Worm (Caenorhabditis elegans) whole organism, mixed stage, embryonic: ENCODE measurements around the gene ndus-8.

ENCODE experiments used
- M03D4.4 ChIP-seq: sonication (generic microtip); optimal IDR thresholded peaks from 2 replicates; lab custom pipeline; 2017; ENCODE audit warnings: mild to moderate bottlenecking, missing genetic modification characterization, missing compliant biosample characterization
- bed-3 ChIP-seq: fragments of 200-800 bp; sonication (Bioruptor generic); optimal IDR thresholded peaks from 3 replicates; lab custom pipeline; 2018; ENCODE audit warnings: mild to moderate bottlenecking, missing genetic modification characterization, moderate library complexity, missing compliant biosample characterization
- blmp-1 ChIP-seq: fragments of 150-350 bp; optimal IDR thresholded peaks from 2 replicates; lab custom pipeline; 2014; ENCODE audit warnings: missing biosample characterization, missing genetic modification characterization
- ceh-39 ChIP-seq: fragments of 150-350 bp; optimal IDR thresholded peaks from 2 replicates; lab custom pipeline; 2014; ENCODE audit warnings: missing biosample characterization, missing genetic modification characterization
- ceh-43 ChIP-seq: fragments of 200-800 bp; sonication (Bioruptor generic); optimal IDR thresholded peaks from 2 replicates; lab custom pipeline; 2018; ENCODE audit warnings: mild to moderate bottlenecking, missing genetic modification characterization, moderate library complexity, missing compliant biosample characterization
- ceh-83 ChIP-seq: fragments of 200-800 bp; sonication (Bioruptor generic); optimal IDR thresholded peaks from 2 replicates; lab custom pipeline; 2018; ENCODE audit warnings: mild to moderate bottlenecking, missing genetic modification characterization, missing compliant biosample characterization
- ces-1 ChIP-seq: fragments of 150-350 bp; optimal IDR thresholded peaks from 2 replicates; lab custom pipeline; 2014; ENCODE audit warnings: missing biosample characterization, missing genetic modification reagents, missing genetic modification characterization
- cnd-1 ChIP-seq: fragments of 200-800 bp; sonication (Bioruptor generic); optimal IDR thresholded peaks from 2 replicates; lab custom pipeline; 2018; ENCODE audit warnings: mild to moderate bottlenecking, missing genetic modification characterization, missing compliant biosample characterization
- drap-1 ChIP-seq: fragments of 200-800 bp; sonication (Bioruptor generic); optimal IDR thresholded peaks from 3 replicates; lab custom pipeline; 2018; ENCODE audit warnings: mild to moderate bottlenecking, missing genetic modification characterization, missing compliant biosample characterization
- elt-1 ChIP-seq: sonication (generic microtip); optimal IDR thresholded peaks from 2 replicates; lab custom pipeline; 2017; ENCODE audit warnings: missing genetic modification characterization, mild to moderate bottlenecking, missing compliant biosample characterization, antibody characterized with exemption, moderate library complexity, borderline replicate concordance; ENCODE audit not compliant: insufficient read depth
- elt-3 ChIP-seq: fragments of 150-350 bp; optimal IDR thresholded peaks from 2 replicates; lab custom pipeline; 2014; ENCODE audit warnings: missing biosample characterization, missing genetic modification characterization
- flh-1 ChIP-seq: fragments of 200-800 bp; sonication (Bioruptor generic); optimal IDR thresholded peaks from 2 replicates; lab custom pipeline; 2018; ENCODE audit warnings: mild to moderate bottlenecking, missing genetic modification characterization, moderate library complexity, missing compliant biosample characterization
- ham-2 ChIP-seq: fragments of 200-800 bp; sonication (Bioruptor generic); optimal IDR thresholded peaks from 2 replicates; lab custom pipeline; 2018; ENCODE audit warnings: mild to moderate bottlenecking, missing genetic modification characterization, missing compliant biosample characterization
- hlh-1 ChIP-seq: fragments of 150-350 bp; optimal IDR thresholded peaks from 2 replicates; lab custom pipeline; 2014; ENCODE audit warnings: missing biosample characterization, missing genetic modification reagents, missing genetic modification characterization
- lin-13 ChIP-seq: fragments of 150-350 bp; optimal IDR thresholded peaks from 2 replicates; lab custom pipeline; 2014; ENCODE audit warnings: missing biosample characterization, missing genetic modification characterization
- lin-32 ChIP-seq: fragments of 200-800 bp; sonication (Bioruptor generic); optimal IDR thresholded peaks from 2 replicates; lab custom pipeline; 2018; ENCODE audit warnings: mild to moderate bottlenecking, missing genetic modification characterization, missing compliant biosample characterization
- lsy-2 ChIP-seq: fragments of 150-350 bp; optimal IDR thresholded peaks from 2 replicates; lab custom pipeline; 2014; ENCODE audit warnings: missing biosample characterization, missing genetic modification characterization
- mab-5 ChIP-seq: fragments of 150-350 bp; optimal IDR thresholded peaks from 2 replicates; lab custom pipeline; 2014; ENCODE audit warnings: missing biosample characterization, missing genetic modification characterization
- mls-2 ChIP-seq: sonication (generic microtip); optimal IDR thresholded peaks from 2 replicates; lab custom pipeline; 2016; ENCODE audit warnings: mild to moderate bottlenecking, missing genetic modification characterization, moderate library complexity, missing compliant biosample characterization
- nhr-12 ChIP-seq: fragments of 150-350 bp; optimal IDR thresholded peaks from 2 replicates; lab custom pipeline; 2014; ENCODE audit warnings: missing biosample characterization, missing genetic modification characterization
- nhr-2 ChIP-seq: fragments of 150-350 bp; optimal IDR thresholded peaks from 2 replicates; lab custom pipeline; 2014; ENCODE audit warnings: missing biosample characterization, missing genetic modification characterization
- nhr-237 ChIP-seq: fragments of 150-350 bp; optimal IDR thresholded peaks from 2 replicates; lab custom pipeline; 2014; ENCODE audit warnings: missing biosample characterization, missing genetic modification characterization
- nhr-28 ChIP-seq: fragments of 150-350 bp; optimal IDR thresholded peaks from 2 replicates; lab custom pipeline; 2014; ENCODE audit warnings: missing biosample characterization, missing genetic modification characterization
- nhr-76 ChIP-seq: sonication (generic microtip); optimal IDR thresholded peaks from 2 replicates; lab custom pipeline; 2017; ENCODE audit warnings: missing biosample characterization, missing genetic modification characterization
- pha-4 ChIP-seq: fragments of 150-350 bp; optimal IDR thresholded peaks from 2 replicates; lab custom pipeline; 2018; ENCODE audit warnings: missing biosample characterization, missing genetic modification reagents, missing genetic modification characterization
- sem-2 ChIP-seq: fragments of 200-800 bp; sonication (Bioruptor generic); optimal IDR thresholded peaks from 2 replicates; lab custom pipeline; 2018; ENCODE audit warnings: mild to moderate bottlenecking, missing genetic modification characterization, missing compliant biosample characterization
- sptf-1 ChIP-seq: sonication (generic microtip); optimal IDR thresholded peaks from 2 replicates; lab custom pipeline; 2017; ENCODE audit warnings: mild to moderate bottlenecking, missing genetic modification characterization, moderate library complexity, missing compliant biosample characterization
- tbx-8 ChIP-seq: fragments of 200-800 bp; sonication (Bioruptor generic); optimal IDR thresholded peaks from 2 replicates; lab custom pipeline; 2018; ENCODE audit warnings: mild to moderate bottlenecking, missing genetic modification characterization, moderate library complexity, missing compliant biosample characterization
- unc-39 ChIP-seq: fragments of 150-350 bp; optimal IDR thresholded peaks from 2 replicates; lab custom pipeline; 2014; ENCODE audit warnings: missing biosample characterization, missing genetic modification characterization
- unc-62 ChIP-seq: fragments of 150-350 bp; optimal IDR thresholded peaks from 2 replicates; lab custom pipeline; 2014; ENCODE audit warnings: missing biosample characterization, missing genetic modification reagents, missing genetic modification characterization
- zip-8 ChIP-seq: fragments of 150-350 bp; optimal IDR thresholded peaks from 2 replicates; lab custom pipeline; 2014; ENCODE audit warnings: missing biosample characterization, missing genetic modification characterization
- ztf-11 ChIP-seq: fragments of 150-350 bp; optimal IDR thresholded peaks from 2 replicates; lab custom pipeline; 2014; ENCODE audit warnings: missing biosample characterization, missing genetic modification characterization

The ndus-8 gene

DNA sequence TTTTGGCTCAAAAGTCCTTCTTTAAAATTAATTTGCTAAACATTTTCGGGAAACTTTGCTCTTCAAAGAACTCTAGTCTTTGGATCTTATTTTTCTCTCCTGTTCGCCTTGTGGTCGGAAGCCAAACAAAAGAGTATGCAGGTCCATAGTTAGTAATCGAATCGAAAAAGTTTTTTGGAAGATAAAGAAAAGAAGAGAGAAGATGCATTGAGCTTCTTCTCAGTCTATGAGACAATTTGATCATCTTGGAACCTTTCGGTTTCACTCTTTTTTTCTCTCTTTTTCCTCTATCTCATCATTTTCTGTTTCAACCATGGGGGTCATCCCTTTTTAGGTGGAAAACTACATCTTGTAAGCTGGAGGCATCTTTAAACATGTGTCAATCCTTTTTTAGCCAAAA is 19.7 kb upstream of the ndus-8 start:
- TF ChIP-seq lin-13 (tag; lab: Kevin White, UChicago) (no peak), ces-1 (GFP tag; lab: Kevin White, UChicago) (peak; percentile 81)

DNA sequence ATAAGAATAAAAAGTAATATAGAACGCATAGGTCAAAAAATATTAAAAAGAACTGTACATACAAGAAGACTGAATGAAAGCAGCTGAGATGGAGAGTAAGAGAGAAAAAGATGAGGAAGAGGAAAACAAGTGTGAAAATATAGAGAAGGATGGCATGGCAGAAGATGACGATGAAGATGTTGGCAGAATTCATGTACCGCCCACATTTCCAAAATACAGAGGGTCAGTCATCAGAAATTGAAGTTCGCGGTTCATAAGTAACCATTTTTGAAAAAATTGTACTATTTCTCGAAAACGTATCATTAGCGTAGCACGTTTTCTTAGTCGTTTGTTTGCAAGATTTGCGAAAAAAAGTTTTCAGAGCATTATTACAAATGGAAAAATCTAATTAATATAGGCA is 13.7 kb upstream of the ndus-8 start, which contains the start of gene zmp-6:
Gene zmp-6 (minus strand): TSS at position 101 of the 400 bp plus-strand sequence.
- TF ChIP-seq cnd-1 (tag; lab: Kevin White, UChicago) (no peak), drap-1 (GFP tag; lab: Kevin White, UChicago) (no peak), nhr-12 (tag; lab: Kevin White, UChicago) (no peak), nhr-76 (tag; lab: Kevin White, UChicago) (no peak), sem-2 (no peak), nhr-2 (tag; lab: Kevin White, UChicago) (no peak), lin-13 (tag; lab: Kevin White, UChicago) (no peak), zip-8 (no peak), ceh-39 (no peak), elt-3 (tag; lab: Kevin White, UChicago) (no peak), bed-3 (GFP tag; lab: Kevin White, UChicago) (no peak)

- TF ChIP-seq elt-1 (no peak), ceh-43 (GFP tag; lab: Kevin White, UChicago) (no peak), lin-13 (tag; lab: Kevin White, UChicago) (no peak), blmp-1 (no peak), tbx-8 (GFP tag; lab: Kevin White, UChicago) (no peak), M03D4.4 (tag; lab: Kevin White, UChicago) (no peak), mls-2 (tag; lab: Kevin White, UChicago) (no peak), nhr-2 (tag; lab: Kevin White, UChicago) (no peak), nhr-28 (no peak), ces-1 (GFP tag; lab: Kevin White, UChicago) (no peak), unc-62 (GFP tag; lab: Kevin White, UChicago) (no peak), nhr-237 (tag; lab: Kevin White, UChicago) (no peak), flh-1 (GFP tag; lab: Kevin White, UChicago) (no peak), mab-5 (tag; lab: Kevin White, UChicago) (no peak), lsy-2 (tag; lab: Kevin White, UChicago) (no peak), unc-39 (tag; lab: Kevin White, UChicago) (no peak), ztf-11 (tag; lab: Kevin White, UChicago) (no peak), cnd-1 (tag; lab: Kevin White, UChicago) (no peak), lin-32 (GFP tag; lab: Kevin White, UChicago) (no peak), nhr-12 (tag; lab: Kevin White, UChicago) (no peak)
These were observed 12.4 kb upstream of the ndus-8 start for ce11 chrIII:7246389-7246788.

DNA sequence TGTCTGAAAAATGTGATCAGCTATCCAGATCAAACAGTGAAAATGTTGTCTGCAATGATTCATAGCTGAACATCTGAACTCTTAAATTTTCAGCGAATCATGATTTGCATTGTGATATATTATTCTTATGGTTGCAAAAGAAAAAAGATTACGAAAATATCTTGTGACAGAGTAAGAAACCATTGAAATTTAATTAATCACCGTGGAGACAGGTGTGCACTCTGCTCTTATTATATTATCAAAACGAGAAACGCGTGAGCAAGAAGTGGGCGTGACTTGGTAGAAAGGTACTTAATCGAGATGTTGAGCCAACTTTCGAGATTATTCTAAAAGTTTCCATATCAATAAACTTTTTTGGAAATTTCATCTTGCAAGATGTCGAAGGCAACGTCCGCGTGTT is 9.0 kb upstream of the ndus-8 start, which contains the start of gene osm-10:
Gene osm-10 (plus strand): TSS at position 293 of the 400 bp plus-strand sequence.
- no peak for TF ChIP-seq drap-1 (GFP tag; lab: Kevin White, UChicago)
- TF ChIP-seq lin-13 (tag; lab: Kevin White, UChicago) = no peak
- TF ChIP-seq lin-32 (GFP tag; lab: Kevin White, UChicago) = no peak
- no peak for TF ChIP-seq nhr-2 (tag; lab: Kevin White, UChicago)
- TF ChIP-seq ceh-83 (GFP tag; lab: Kevin White, UChicago) = no peak
- no peak for TF ChIP-seq blmp-1
- no peak for TF ChIP-seq hlh-1 (tag; lab: Kevin White, UChicago)
- no peak for TF ChIP-seq pha-4 (tag; lab: Kevin White, UChicago)
- TF ChIP-seq nhr-28 = no peak
- TF ChIP-seq ceh-39 = no peak
- no peak for TF ChIP-seq elt-3 (tag; lab: Kevin White, UChicago)
- TF ChIP-seq cnd-1 (tag; lab: Kevin White, UChicago) = no peak
- no peak for TF ChIP-seq ham-2 (GFP tag; lab: Kevin White, UChicago)
- no peak for TF ChIP-seq ceh-43 (GFP tag; lab: Kevin White, UChicago)
- no peak for TF ChIP-seq zip-8
- no peak for TF ChIP-seq flh-1 (GFP tag; lab: Kevin White, UChicago)
- TF ChIP-seq unc-39 (tag; lab: Kevin White, UChicago) = no peak
- no peak for TF ChIP-seq tbx-8 (GFP tag; lab: Kevin White, UChicago)
- TF ChIP-seq sem-2 = no peak
- no peak for TF ChIP-seq sptf-1 (tag; lab: Kevin White, UChicago)
